Worm (Caenorhabditis elegans) whole organism, L2 larva: Measurements from ENCODE around the gene srd-12.

Experiments used
- ama-1 ChIP-seq: fragments of 150-350 bp; optimal IDR thresholded peaks from 2 replicates; lab custom pipeline; 2018; ENCODE audit warnings: inconsistent platforms
- blmp-1 ChIP-seq: sonication (generic microtip); optimal IDR thresholded peaks from 2 replicates; lab custom pipeline; 2017; ENCODE audit warnings: missing genetic modification characterization, mild to moderate bottlenecking, missing compliant biosample characterization, antibody characterized with exemption, moderate library complexity; ENCODE audit not compliant: insufficient read depth
- ceh-16 ChIP-seq: fragments of 150-350 bp; optimal IDR thresholded peaks from 2 replicates; lab custom pipeline; 2014; ENCODE audit warnings: missing biosample characterization, missing genetic modification characterization
- ceh-82 ChIP-seq: fragments of 150-350 bp; optimal IDR thresholded peaks from 2 replicates; lab custom pipeline; 2014; ENCODE audit warnings: missing biosample characterization, missing genetic modification characterization
- lin-13 ChIP-seq: fragments of 150-350 bp; optimal IDR thresholded peaks from 2 replicates; lab custom pipeline; 2014; ENCODE audit warnings: missing biosample characterization, missing genetic modification reagents, missing genetic modification characterization
- lsy-2 ChIP-seq, 2 experiments: fragments of 150-350 bp in 1 of 2; sonication (generic microtip) in 1 of 2; optimal IDR thresholded peaks; 2 replicates each; lab custom pipeline; 2014 to 2017; ENCODE audit warnings: missing biosample characterization in 2 of 2, missing genetic modification characterization in 2 of 2
- mdl-1 ChIP-seq, 2 experiments: fragments of 150-350 bp in 1 of 2; sonication (generic microtip) in 1 of 2; optimal IDR thresholded peaks; 2 replicates each; lab custom pipeline; 2017; ENCODE audit warnings: missing biosample characterization in 2 of 2, missing genetic modification characterization in 2 of 2
- nhr-10 ChIP-seq: sonication (generic microtip); optimal IDR thresholded peaks from 2 replicates; lab custom pipeline; 2017; ENCODE audit warnings: missing biosample characterization, missing genetic modification characterization
- nhr-23 ChIP-seq: fragments of 150-350 bp; optimal IDR thresholded peaks from 2 replicates; lab custom pipeline; 2014; ENCODE audit warnings: missing biosample characterization, missing genetic modification reagents, missing genetic modification characterization
- nhr-237 ChIP-seq: fragments of 150-350 bp; optimal IDR thresholded peaks from 2 replicates; lab custom pipeline; 2014; ENCODE audit warnings: missing biosample characterization, missing genetic modification characterization
- unc-62 ChIP-seq: fragments of 150-350 bp; optimal IDR thresholded peaks from 2 replicates; lab custom pipeline; 2014; ENCODE audit warnings: missing biosample characterization, missing genetic modification reagents, missing genetic modification characterization
- zag-1 ChIP-seq: fragments of 150-350 bp; optimal IDR thresholded peaks from 2 replicates; lab custom pipeline; 2014; ENCODE audit warnings: missing biosample characterization, missing genetic modification characterization

- TF ChIP-seq nhr-237 (tag; lab: Kevin White, UChicago): no peak
- no peak for TF ChIP-seq unc-62 (GFP tag; lab: Kevin White, UChicago)
- peak; percentile 6 to 79 for TF ChIP-seq mdl-1 (tag; optimal IDR thresholded peaks at IDR 0.05; lab: Kevin White, UChicago)
- TF ChIP-seq ama-1 (lab: Kevin White, UChicago): peak; percentile 32
- no peak for TF ChIP-seq nhr-10
- no peak for TF ChIP-seq ceh-16 (tag; lab: Kevin White, UChicago)
- TF ChIP-seq zag-1 (tag; lab: Kevin White, UChicago): peak; percentile 70
- no peak for TF ChIP-seq blmp-1 (tag; lab: Kevin White, UChicago)
- no peak for TF ChIP-seq lin-13
- TF ChIP-seq lsy-2 (tag; optimal IDR thresholded peaks at IDR 0.05; lab: Kevin White, UChicago): peak in 1 of 2 experiments; percentile 90
- no peak for TF ChIP-seq nhr-23
- TF ChIP-seq ceh-82 (tag; lab: Kevin White, UChicago): no peak
These were observed 25.6 kb downstream of the srd-12 start for ce11 chrIV:5604465-5604864.
